Fruit fly (Drosophila melanogaster): Measurements from ENCODE around the gene CG6276.

The CG6276 gene

DNA sequence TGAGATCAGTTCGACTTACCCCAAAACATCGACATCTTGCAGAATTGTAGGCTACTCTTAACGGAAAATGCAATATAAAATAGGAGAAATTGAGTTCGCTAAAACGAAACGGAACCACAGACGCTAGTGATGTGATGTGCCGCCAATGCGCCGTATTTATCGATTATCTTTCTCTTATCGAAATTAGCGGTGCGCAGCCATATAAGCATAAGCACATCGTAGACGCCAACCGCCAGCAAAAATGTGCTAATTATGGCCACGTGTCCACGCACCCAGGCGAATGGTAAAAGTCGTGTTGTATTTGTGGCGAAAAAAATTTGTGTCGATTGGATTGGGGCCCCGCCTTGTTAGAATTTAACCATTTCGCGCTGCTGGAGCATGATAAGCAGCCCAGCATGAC is 13.1 kb upstream of the CG6276 start, which contains the start of the genes Fkbp39 and Cyfip (continued):
- no peak for TF ChIP-seq tgo (GFP tag; IDR thresholded peaks at IDR 0.05)
- TF ChIP-seq CG17359 (tag; optimal IDR thresholded peaks at IDR 0.05): peak; percentile 21
- TF ChIP-seq CG9727 (GFP tag; optimal IDR thresholded peaks at IDR 0.05): peak; percentile 2
- no peak for TF ChIP-seq cato (GFP tag; optimal IDR thresholded peaks at IDR 0.05; ENCODE audit: borderline replicate concordance)
- TF ChIP-seq bowl (GFP tag; IDR thresholded peaks at IDR 0.05): no peak
- TF ChIP-seq CG2116 (GFP tag; optimal IDR thresholded peaks at IDR 0.05): peak; percentile 89
- no peak for TF ChIP-seq Spps (tag; optimal IDR thresholded peaks at IDR 0.05)
- peak; percentile 96 for TF ChIP-seq ewg (GFP tag; optimal IDR thresholded peaks at IDR 0.05)
- TF ChIP-seq NfI (GFP tag; optimal IDR thresholded peaks at IDR 0.05): peak; percentile 34
- no peak for TF ChIP-seq CG18764 (GFP tag; optimal IDR thresholded peaks at IDR 0.05)
- no peak for TF ChIP-seq gem (tag; optimal IDR thresholded peaks at IDR 0.05)
- TF ChIP-seq CG3995 (GFP tag; optimal IDR thresholded peaks at IDR 0.05): peak; percentile 18
- TF ChIP-seq bbx (GFP tag; IDR thresholded peaks at IDR 0.05; ENCODE audit: partially characterized antibody): peak; percentile 75
- TF ChIP-seq Antp (GFP tag; optimal IDR thresholded peaks at IDR 0.05): peak; percentile 63
- peak; percentile 31; the same call in 1 of the 2 replicates for TF ChIP-seq ssp (GFP tag; IDR thresholded peaks at IDR 0.05)
- 0 out of 2 replicates have a peak, but pooled peaks have one; percentile 27 for TF ChIP-seq Xrp1 (GFP tag; IDR thresholded peaks at IDR 0.05)
- TF ChIP-seq CG8478 (optimal IDR thresholded peaks at IDR 0.05): no peak
- peak; percentile 67; the same call in 2 of the 3 replicates for TF ChIP-seq ci (GFP tag; IDR thresholded peaks at IDR 0.05)
- TF ChIP-seq CG17328 (GFP tag; IDR thresholded peaks at IDR 0.05): peak; percentile 24; the same call in 1 of the 2 replicates
- TF ChIP-seq salm (tag; optimal IDR thresholded peaks at IDR 0.05): no peak
- 0 out of 4 replicates have a peak, but pooled peaks have one; percentile 65 for TF ChIP-seq chinmo (GFP tag; IDR thresholded peaks at IDR 0.05; ENCODE audit: partially characterized antibody)
- peak; percentile 64 for TF ChIP-seq CG32532 (GFP tag; IDR thresholded peaks at IDR 0.05)
- TF ChIP-seq rib (GFP tag; IDR thresholded peaks at IDR 0.05): peak; percentile 70; the same call in 1 of the 2 replicates
- TF ChIP-seq NC2β (GFP tag; optimal IDR thresholded peaks at IDR 0.05): peak; percentile 80
- peak; percentile 69 for TF ChIP-seq pho (GFP tag; optimal IDR thresholded peaks at IDR 0.05)
- no peak for TF ChIP-seq stc (GFP tag; IDR thresholded peaks at IDR 0.05)
- no peak for TF ChIP-seq CkIIα-i1 (GFP tag; IDR thresholded peaks at IDR 0.05)
- TF ChIP-seq otp (GFP tag; IDR thresholded peaks at IDR 0.05): no peak
- no peak for TF ChIP-seq sim (GFP tag; IDR thresholded peaks at IDR 0.05)
- TF ChIP-seq tx (GFP tag; optimal IDR thresholded peaks at IDR 0.05): peak; percentile 59
- TF ChIP-seq CG4360 (GFP tag; IDR thresholded peaks at IDR 0.05): no peak
- TF ChIP-seq slou (GFP tag; optimal IDR thresholded peaks at IDR 0.05): peak; percentile 20
- no peak for TF ChIP-seq fd64A (GFP tag; optimal IDR thresholded peaks at IDR 0.05)
- peak; percentile 67 for TF ChIP-seq ato (GFP tag; IDR thresholded peaks at IDR 0.05; ENCODE audit: partially characterized antibody)
- no peak for TF ChIP-seq Trl (optimal IDR thresholded peaks at IDR 0.05)
- peak; percentile 74 for TF ChIP-seq Trl (GFP tag; optimal IDR thresholded peaks at IDR 0.05)
- TF ChIP-seq CG3163 (GFP tag; optimal IDR thresholded peaks at IDR 0.05): peak; percentile 39
- TF ChIP-seq CrebB (tag; optimal IDR thresholded peaks at IDR 0.05): peak; percentile 43
- no peak; the same call in 1 of the 2 replicates for TF ChIP-seq lmd (GFP tag; IDR thresholded peaks at IDR 0.05)
- no peak for TF ChIP-seq TFAM (GFP tag; optimal IDR thresholded peaks at IDR 0.05)
- peak; percentile 34 for TF ChIP-seq CG7786 (GFP tag; optimal IDR thresholded peaks at IDR 0.05)
- peak; percentile 55; the same call in 1 of the 3 replicates for TF ChIP-seq Optix (GFP tag; IDR thresholded peaks at IDR 0.05)
- peak; percentile 77 for TF ChIP-seq CG17829 (tag; optimal IDR thresholded peaks at IDR 0.05)
- no peak for TF ChIP-seq CG6175 (GFP tag; IDR thresholded peaks at IDR 0.05)
- peak; percentile 77; the same call in 1 of the 2 replicates for TF ChIP-seq amos (GFP tag; IDR thresholded peaks at IDR 0.05; ENCODE audit: partially characterized antibody)
- TF ChIP-seq cas (GFP tag; IDR thresholded peaks at IDR 0.05): no peak; the same call in 1 of the 2 replicates
- TF ChIP-seq kay (GFP tag; optimal IDR thresholded peaks at IDR 0.05): no peak
- no peak for TF ChIP-seq fd3F (GFP tag; optimal IDR thresholded peaks at IDR 0.05)
- TF ChIP-seq CG14667 (GFP tag; IDR thresholded peaks at IDR 0.05): no peak
- TF ChIP-seq CG8944 (GFP tag; optimal IDR thresholded peaks at IDR 0.05): peak; percentile 38
- TF ChIP-seq CG12236 (GFP tag; optimal IDR thresholded peaks at IDR 0.05): no peak
- no peak for TF ChIP-seq CG10321 (GFP tag; IDR thresholded peaks at IDR 0.05)
- peak; percentile 59 for TF ChIP-seq Dad (GFP tag; optimal IDR thresholded peaks at IDR 0.05)

All from whole organism, embryonic.